Worm (Caenorhabditis elegans): ENCODE measurements around the gene Y39E4A.1.

ce11 chrIII:12920810-12921209 lies 30.4 kb upstream of the Y39E4A.1 start:
- no peak for TF ChIP-seq ama-1 (optimal IDR thresholded peaks at IDR 0.05)
- no peak for TF ChIP-seq ceh-13 (GFP tag; optimal IDR thresholded peaks at IDR 0.05)
- TF ChIP-seq hmg-4 (GFP tag; optimal IDR thresholded peaks at IDR 0.05) = no peak
- no peak for TF ChIP-seq aly-1 (tag; optimal IDR thresholded peaks at IDR 0.05)
- no peak for TF ChIP-seq flt-1 (GFP tag; IDR thresholded peaks at IDR 0.05)
- TF ChIP-seq scrt-1 (GFP tag; IDR thresholded peaks at IDR 0.05) = no peak
- no peak for TF ChIP-seq hnd-1 (tag; optimal IDR thresholded peaks at IDR 0.05)
- TF ChIP-seq sea-1 (GFP tag; conservative IDR thresholded peaks at IDR 0.05) = no peak
- TF ChIP-seq ceh-36 (tag; optimal IDR thresholded peaks at IDR 0.05) = no peak
- no peak for TF ChIP-seq F13C5.2 (tag; optimal IDR thresholded peaks at IDR 0.05)
- TF ChIP-seq tra-4 (tag; optimal IDR thresholded peaks at IDR 0.05) = no peak
- no peak for TF ChIP-seq tbx-37 (GFP tag; conservative IDR thresholded peaks at IDR 0.05)
- no peak for TF ChIP-seq tbx-11 (GFP tag; IDR thresholded peaks at IDR 0.05)
- no peak for TF ChIP-seq B0310.2 (tag; optimal IDR thresholded peaks at IDR 0.05)
